Worm (Caenorhabditis elegans) whole organism, L4/young adult: ENCODE data around the gene fbxa-31.

Experiments
- W03F9.2 ChIP-seq: fragments of 150-350 bp; optimal IDR thresholded peaks from 2 replicates; lab custom pipeline; 2014; ENCODE audit warnings: missing biosample characterization, missing genetic modification characterization
- dao-5 ChIP-seq: sonication (generic microtip); optimal IDR thresholded peaks from 2 replicates; lab custom pipeline; 2016; ENCODE audit warnings: missing genotype, missing genetic modification characterization, moderate library complexity, missing compliant biosample characterization
- him-1 ChIP-seq: sonication (generic microtip); optimal IDR thresholded peaks from 2 replicates; lab custom pipeline; 2016; ENCODE audit warnings: missing genotype, missing genetic modification reagents, missing genetic modification characterization, missing compliant biosample characterization

ce11 chrIII:1229510-1229909 lies 41.7 kb downstream of the fbxa-31 start:
- TF ChIP-seq him-1 (tag; lab: Kevin White, UChicago) (no peak), W03F9.2 (tag; lab: Kevin White, UChicago) (no peak), dao-5 (tag; lab: Kevin White, UChicago) (no peak)
